Worm (Caenorhabditis elegans) whole organism, L3 larva: ENCODE measurements around the gene srx-108.

ENCODE experiments used
- ceh-28 ChIP-seq: fragments of 150-350 bp; optimal IDR thresholded peaks from 2 replicates; lab custom pipeline; 2014; ENCODE audit warnings: missing biosample characterization, missing genetic modification reagents, missing genetic modification characterization
- ceh-9 ChIP-seq: sonication (generic microtip); optimal IDR thresholded peaks from 2 replicates; lab custom pipeline; 2018; ENCODE audit warnings: missing biosample characterization, missing genetic modification characterization
- egl-27 ChIP-seq: sonication (generic microtip); optimal IDR thresholded peaks from 4 replicates; lab custom pipeline; 2017; ENCODE audit warnings: missing biosample characterization, missing genetic modification reagents, missing genetic modification characterization
- fos-1 ChIP-seq: fragments of 150-350 bp; optimal IDR thresholded peaks from 2 replicates; lab custom pipeline; 2014; ENCODE audit warnings: missing biosample characterization, missing genetic modification characterization
- nhr-25 ChIP-seq: sonication (generic microtip); optimal IDR thresholded peaks from 2 replicates; lab custom pipeline; 2017; ENCODE audit warnings: missing biosample characterization, missing genetic modification characterization
- nhr-76 ChIP-seq: fragments of 150-350 bp; sonication (generic microtip); optimal IDR thresholded peaks from 5 replicates; lab custom pipeline; 2014; ENCODE audit warnings: missing biosample characterization, missing genetic modification characterization
- snpc-4 ChIP-seq: fragments of 150-350 bp; optimal IDR thresholded peaks from 2 replicates; lab custom pipeline; 2014; ENCODE audit warnings: missing biosample characterization, missing genetic modification characterization
- unc-39 ChIP-seq: sonication (generic microtip); optimal IDR thresholded peaks from 4 replicates; lab custom pipeline; 2017; ENCODE audit warnings: missing biosample characterization, missing genetic modification characterization

- TF ChIP-seq unc-39 (tag; lab: Kevin White, UChicago): no peak
- no peak for TF ChIP-seq nhr-76
- no peak for TF ChIP-seq fos-1 (tag; lab: Kevin White, UChicago)
- TF ChIP-seq egl-27 (tag; lab: Kevin White, UChicago): no peak
- no peak for TF ChIP-seq snpc-4 (tag; lab: Kevin White, UChicago)
- no peak for TF ChIP-seq ceh-28 (tag; lab: Kevin White, UChicago)
- no peak for TF ChIP-seq ceh-9 (tag; lab: Kevin White, UChicago)
- no peak for TF ChIP-seq nhr-25 (tag; lab: Kevin White, UChicago)
These were observed 45.6 kb upstream of the srx-108 start, which contains the start of gene F19B10.4 for ce11 chrII:3659776-3660175.
